Worm (Caenorhabditis elegans) whole organism, late embryonic: ENCODE results near the gene lyst-1.

Experiments used
- C08G9.2 ChIP-seq: sonication (generic microtip); optimal IDR thresholded peaks from 2 replicates; lab custom pipeline; 2016; ENCODE audit warnings: mild to moderate bottlenecking, missing genetic modification characterization, moderate library complexity, missing compliant biosample characterization
- C38D4.7 ChIP-seq: fragments of 200-800 bp; sonication (Bioruptor generic); optimal IDR thresholded peaks from 2 replicates; lab custom pipeline; 2018; ENCODE audit warnings: mild to moderate bottlenecking, missing genetic modification characterization, moderate library complexity, missing compliant biosample characterization
- F13H6.1 ChIP-seq: sonication (generic microtip); optimal IDR thresholded peaks from 2 replicates; lab custom pipeline; 2016; ENCODE audit warnings: missing genetic modification characterization, missing compliant biosample characterization
- K09A11.1 ChIP-seq: sonication (generic microtip); optimal IDR thresholded peaks from 2 replicates; lab custom pipeline; 2017; ENCODE audit warnings: antibody characterized with exemption, mild to moderate bottlenecking, missing genetic modification characterization, missing compliant biosample characterization; ENCODE audit not compliant: insufficient read depth
- Y22D7AL.16 ChIP-seq: sonication (generic microtip); optimal IDR thresholded peaks from 2 replicates; lab custom pipeline; 2016; ENCODE audit warnings: missing genetic modification characterization, missing compliant biosample characterization
- ahr-1 ChIP-seq: sonication (generic microtip); optimal IDR thresholded peaks from 2 replicates; lab custom pipeline; 2016; ENCODE audit warnings: missing genetic modification characterization, missing compliant biosample characterization
- ama-1 ChIP-seq: fragments of 150-350 bp; optimal IDR thresholded peaks from 2 replicates; lab custom pipeline; 2014
- ceh-14 ChIP-seq: sonication (generic microtip); optimal IDR thresholded peaks from 2 replicates; lab custom pipeline; 2016; ENCODE audit warnings: missing genotype, missing genetic modification characterization, missing compliant biosample characterization
- ceh-18 ChIP-seq: sonication (generic microtip); optimal IDR thresholded peaks from 2 replicates; lab custom pipeline; 2016; ENCODE audit warnings: missing genetic modification characterization, missing compliant biosample characterization
- ceh-22 ChIP-seq: sonication (generic microtip); optimal IDR thresholded peaks from 2 replicates; lab custom pipeline; 2017; ENCODE audit warnings: missing biosample characterization, missing genetic modification characterization
- ceh-24 ChIP-seq: sonication (generic microtip); optimal IDR thresholded peaks from 2 replicates; lab custom pipeline; 2016; ENCODE audit warnings: mild to moderate bottlenecking, missing genetic modification characterization, missing compliant biosample characterization
- ceh-30 ChIP-seq: fragments of 150-350 bp; optimal IDR thresholded peaks from 2 replicates; lab custom pipeline; 2014; ENCODE audit warnings: missing biosample characterization, missing genetic modification characterization
- ceh-31 ChIP-seq: sonication (generic microtip); optimal IDR thresholded peaks from 2 replicates; lab custom pipeline; 2016; ENCODE audit warnings: missing genetic modification characterization, missing compliant biosample characterization
- ceh-34 ChIP-seq: sonication (generic microtip); optimal IDR thresholded peaks from 2 replicates; lab custom pipeline; 2016; ENCODE audit warnings: mild to moderate bottlenecking, missing genetic modification characterization, missing compliant biosample characterization
- ceh-48 ChIP-seq: sonication (generic microtip); optimal IDR thresholded peaks from 2 replicates; lab custom pipeline; 2016; ENCODE audit warnings: missing genetic modification characterization, inconsistent platforms, missing compliant biosample characterization
- ceh-9 ChIP-seq: sonication (generic microtip); optimal IDR thresholded peaks from 2 replicates; lab custom pipeline; 2016; ENCODE audit warnings: mild to moderate bottlenecking, missing genetic modification characterization, inconsistent platforms, missing compliant biosample characterization
- dve-1 ChIP-seq: sonication (generic microtip); optimal IDR thresholded peaks from 2 replicates; lab custom pipeline; 2017; ENCODE audit warnings: antibody characterized with exemption, mild to moderate bottlenecking, missing genetic modification characterization, missing compliant biosample characterization
- elt-2 ChIP-seq: sonication (generic microtip); optimal IDR thresholded peaks from 2 replicates; lab custom pipeline; 2016; ENCODE audit warnings: missing genetic modification reagents, missing genetic modification characterization, missing compliant biosample characterization
- ets-4 ChIP-seq: sonication (generic microtip); optimal IDR thresholded peaks from 2 replicates; lab custom pipeline; 2016; ENCODE audit warnings: missing genetic modification characterization, missing compliant biosample characterization
- fax-1 ChIP-seq: sonication (generic microtip); optimal IDR thresholded peaks from 2 replicates; lab custom pipeline; 2016; ENCODE audit warnings: missing genotype, missing genetic modification characterization, missing compliant biosample characterization
- fkh-6 ChIP-seq: sonication (generic microtip); optimal IDR thresholded peaks from 2 replicates; lab custom pipeline; 2016; ENCODE audit warnings: missing genetic modification characterization, missing compliant biosample characterization
- hlh-15 ChIP-seq: sonication (generic microtip); optimal IDR thresholded peaks from 2 replicates; lab custom pipeline; 2016; ENCODE audit warnings: missing genetic modification characterization, missing compliant biosample characterization
- hlh-30 ChIP-seq: sonication (generic microtip); optimal IDR thresholded peaks from 2 replicates; lab custom pipeline; 2017; ENCODE audit warnings: antibody characterized with exemption, missing genetic modification characterization, missing compliant biosample characterization; ENCODE audit not compliant: insufficient read depth
- hlh-8 ChIP-seq: sonication (generic microtip); optimal IDR thresholded peaks from 2 replicates; lab custom pipeline; 2016; ENCODE audit warnings: missing genotype, missing genetic modification characterization, missing compliant biosample characterization
- lim-6 ChIP-seq: sonication (generic microtip); optimal IDR thresholded peaks from 2 replicates; lab custom pipeline; 2016; ENCODE audit warnings: missing genetic modification characterization, missing compliant biosample characterization
- nfya-1 ChIP-seq: sonication (generic microtip); optimal IDR thresholded peaks from 2 replicates; lab custom pipeline; 2017; ENCODE audit warnings: missing genetic modification characterization, mild to moderate bottlenecking, missing compliant biosample characterization, antibody characterized with exemption, moderate library complexity
- nhr-11 ChIP-seq: fragments of 150-350 bp; optimal IDR thresholded peaks from 2 replicates; lab custom pipeline; 2014; ENCODE audit warnings: missing biosample characterization, missing genetic modification characterization
- npax-4 ChIP-seq: sonication (generic microtip); optimal IDR thresholded peaks from 2 replicates; lab custom pipeline; 2016; ENCODE audit warnings: missing genetic modification characterization, missing compliant biosample characterization
- odd-2 ChIP-seq: sonication (generic microtip); optimal IDR thresholded peaks from 2 replicates; lab custom pipeline; 2017; ENCODE audit warnings: antibody characterized with exemption, mild to moderate bottlenecking, missing genetic modification characterization, missing compliant biosample characterization
- pag-3 ChIP-seq: sonication (generic microtip); optimal IDR thresholded peaks from 2 replicates; lab custom pipeline; 2016; ENCODE audit warnings: missing compliant biosample characterization, missing genetic modification characterization, borderline replicate concordance
- pat-9 ChIP-seq: fragments of 200-800 bp; sonication (Bioruptor generic); optimal IDR thresholded peaks from 2 replicates; lab custom pipeline; 2018; ENCODE audit warnings: mild to moderate bottlenecking, missing genetic modification characterization, moderate library complexity, missing compliant biosample characterization
- pha-2 ChIP-seq: sonication (generic microtip); optimal IDR thresholded peaks from 2 replicates; lab custom pipeline; 2017; ENCODE audit warnings: mild to moderate bottlenecking, missing genetic modification characterization, missing compliant biosample characterization
- pha-4 ChIP-seq: fragments of 150-350 bp; optimal IDR thresholded peaks from 2 replicates; lab custom pipeline; 2018; ENCODE audit warnings: missing biosample characterization, missing genetic modification reagents, missing genetic modification characterization
- pros-1 ChIP-seq: fragments of 150-350 bp; optimal IDR thresholded peaks from 2 replicates; lab custom pipeline; 2014; ENCODE audit warnings: missing biosample characterization, missing genetic modification reagents, missing genetic modification characterization
- ref-2 ChIP-seq: sonication (generic microtip); optimal IDR thresholded peaks from 2 replicates; lab custom pipeline; 2016; ENCODE audit warnings: missing genetic modification characterization, missing compliant biosample characterization
- rnt-1 ChIP-seq: sonication (generic microtip); optimal IDR thresholded peaks from 2 replicates; lab custom pipeline; 2016; ENCODE audit warnings: missing genetic modification characterization, missing compliant biosample characterization
- sdc-2 ChIP-seq: sonication (generic microtip); optimal IDR thresholded peaks from 2 replicates; lab custom pipeline; 2016; ENCODE audit warnings: missing genotype, missing genetic modification characterization, missing compliant biosample characterization
- sox-2 ChIP-seq: fragments of 200-800 bp; sonication (Bioruptor generic); IDR thresholded peaks from 2 replicates; pipeline ENCODE4 v1.3.6; 2022; ENCODE audit warnings: missing genetic modification reagents, missing genetic modification characterization, missing compliant biosample characterization
- sox-4 ChIP-seq: sonication (generic microtip); optimal IDR thresholded peaks from 2 replicates; lab custom pipeline; 2017; ENCODE audit warnings: mild to moderate bottlenecking, missing genetic modification characterization, inconsistent platforms, missing compliant biosample characterization
- syd-9 ChIP-seq: sonication (generic microtip); optimal IDR thresholded peaks from 2 replicates; lab custom pipeline; 2016; ENCODE audit warnings: mild to moderate bottlenecking, missing genetic modification characterization, moderate library complexity, missing compliant biosample characterization
- tbx-2 ChIP-seq: sonication (generic microtip); optimal IDR thresholded peaks from 2 replicates; lab custom pipeline; 2016; ENCODE audit warnings: missing genetic modification characterization, missing compliant biosample characterization
- unc-42 ChIP-seq: sonication (generic microtip); optimal IDR thresholded peaks from 2 replicates; lab custom pipeline; 2016; ENCODE audit warnings: missing genotype, missing genetic modification characterization, missing compliant biosample characterization
- unc-55 ChIP-seq: sonication (generic microtip); optimal IDR thresholded peaks from 2 replicates; lab custom pipeline; 2017; ENCODE audit warnings: missing biosample characterization, missing genetic modification reagents, missing genetic modification characterization
- unc-86 ChIP-seq: sonication (generic microtip); optimal IDR thresholded peaks from 2 replicates; lab custom pipeline; 2016; ENCODE audit warnings: missing genetic modification characterization, missing compliant biosample characterization
- zip-5 ChIP-seq: sonication (generic microtip); optimal IDR thresholded peaks from 2 replicates; lab custom pipeline; 2016; ENCODE audit warnings: missing genetic modification characterization, missing compliant biosample characterization
- ztf-16 ChIP-seq: sonication (generic microtip); optimal IDR thresholded peaks from 2 replicates; lab custom pipeline; 2017; ENCODE audit warnings: missing genetic modification characterization, missing compliant biosample characterization

The lyst-1 gene

ce11 chrX:12182684-12183477, 41.9 kb upstream of the lyst-1 start:
- TF ChIP-seq unc-42 (tag; lab: Kevin White, UChicago) (peak; percentile 64), ahr-1 (no peak), K09A11.1 (tag; lab: Kevin White, UChicago) (no peak), ceh-14 (tag; lab: Kevin White, UChicago) (peak; percentile 54), tbx-2 (peak; percentile 16), ceh-31 (tag; lab: Kevin White, UChicago) (peak; percentile 42), odd-2 (tag; lab: Kevin White, UChicago) (no peak), zip-5 (no peak), ama-1 (lab: Kevin White, UChicago) (no peak), fkh-6 (no peak), ceh-24 (tag; lab: Kevin White, UChicago) (no peak), dve-1 (no peak), ceh-48 (tag; lab: Kevin White, UChicago) (no peak), rnt-1 (tag; lab: Kevin White, UChicago) (no peak), pros-1 (tag; lab: Kevin White, UChicago) (no peak), sox-4 (tag; lab: Kevin White, UChicago) (peak; percentile 17), pha-4 (tag; lab: Kevin White, UChicago) (no peak), hlh-8 (tag; lab: Kevin White, UChicago) (peak; percentile 21), ceh-30 (no peak), Y22D7AL.16 (tag; lab: Kevin White, UChicago) (no peak), C38D4.7 (GFP tag; lab: Kevin White, UChicago) (no peak), C08G9.2 (no peak), ceh-9 (tag; lab: Kevin White, UChicago) (no peak), pat-9 (tag; lab: Kevin White, UChicago) (no peak), unc-55 (GFP tag; lab: Kevin White, UChicago) (peak; percentile 13), npax-4 (tag; lab: Kevin White, UChicago) (no peak), ref-2 (tag; lab: Kevin White, UChicago) (peak; percentile 8), elt-2 (tag; lab: Kevin White, UChicago) (no peak), nfya-1 (peak; percentile 35), nhr-11 (tag; lab: Kevin White, UChicago) (no peak), syd-9 (tag; lab: Kevin White, UChicago) (no peak)
- TF ChIP-seq, all 69 proteins: peak for 9

ce11 chrX:12181606-12182005, 40.7 kb upstream of the lyst-1 start:
- TF ChIP-seq pha-2 (peak; percentile 26), ceh-34 (no peak), C08G9.2 (no peak), dve-1 (no peak), sox-4 (tag; lab: Kevin White, UChicago) (no peak), zip-5 (no peak), ztf-16 (tag; lab: Kevin White, UChicago) (no peak), elt-2 (tag; lab: Kevin White, UChicago) (no peak), unc-42 (tag; lab: Kevin White, UChicago) (peak; percentile 26)

- no peak for TF ChIP-seq lim-6
- peak; percentile 12 for TF ChIP-seq unc-42 (tag; lab: Kevin White, UChicago)
- TF ChIP-seq fax-1 (tag; lab: Kevin White, UChicago): no peak
- no peak for TF ChIP-seq hlh-30 (tag; lab: Kevin White, UChicago)
- no peak for TF ChIP-seq elt-2 (tag; lab: Kevin White, UChicago)
- peak; percentile 46 for TF ChIP-seq pros-1 (tag; lab: Kevin White, UChicago)
- no peak for TF ChIP-seq ceh-18 (tag; lab: Kevin White, UChicago)
- TF ChIP-seq sdc-2 (tag; lab: Kevin White, UChicago): no peak
- no peak for TF ChIP-seq unc-86 (tag; lab: Kevin White, UChicago)
- no peak for TF ChIP-seq sox-2 (GFP tag; lab: Robert Waterston, UW)
- TF ChIP-seq ceh-14 (tag; lab: Kevin White, UChicago): no peak
- TF ChIP-seq ceh-22: no peak
- no peak for TF ChIP-seq pag-3 (tag; lab: Kevin White, UChicago)
- TF ChIP-seq F13H6.1 (tag; lab: Kevin White, UChicago): no peak
- TF ChIP-seq hlh-15: no peak
- TF ChIP-seq ceh-34: no peak
- TF ChIP-seq ets-4 (tag; lab: Kevin White, UChicago): no peak
- TF ChIP-seq ceh-31 (tag; lab: Kevin White, UChicago): peak; percentile 84
- no peak for TF ChIP-seq hlh-8 (tag; lab: Kevin White, UChicago)
- TF ChIP-seq unc-55 (GFP tag; lab: Kevin White, UChicago): peak; percentile 54
- TF ChIP-seq ztf-16 (tag; lab: Kevin White, UChicago): no peak
- no peak for TF ChIP-seq pat-9 (tag; lab: Kevin White, UChicago)
These were observed 39.7 kb upstream of the lyst-1 start for ce11 chrX:12180681-12181080.
